Fruit fly (Drosophila melanogaster): Measurements from ENCODE around the gene mdu.

The mdu gene

DNA sequence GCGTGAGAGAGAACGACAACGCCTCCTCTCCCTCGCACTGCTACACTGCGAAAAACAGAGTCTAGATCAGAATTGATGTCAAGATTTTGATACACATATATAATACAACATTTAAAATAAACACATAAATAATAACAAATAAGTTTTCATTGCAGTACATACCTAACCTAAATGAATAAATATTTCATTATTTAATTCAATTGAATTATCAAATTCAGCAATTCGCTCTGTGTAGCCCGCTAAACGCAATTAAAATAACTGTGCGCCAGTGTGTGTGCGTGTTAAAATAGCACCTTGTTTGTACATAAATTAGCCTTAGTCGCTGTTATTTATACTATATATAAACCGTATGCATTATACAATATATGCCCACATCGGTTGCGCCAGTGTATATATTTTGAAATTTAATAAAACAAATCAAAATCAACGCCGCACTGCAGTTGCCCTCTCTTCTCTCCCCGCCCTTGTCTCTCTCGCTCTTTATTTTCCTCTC, 24.7 kb upstream of the mdu start (continued):
- peak; percentile 95 for TF ChIP-seq CG11294 (GFP tag; IDR thresholded peaks at IDR 0.05)
- TF ChIP-seq CG10669 (GFP tag; optimal IDR thresholded peaks at IDR 0.05): peak; percentile 91
- TF ChIP-seq CG10631 (GFP tag; optimal IDR thresholded peaks at IDR 0.05): peak; percentile 94
- TF ChIP-seq net (GFP tag; optimal IDR thresholded peaks at IDR 0.05): peak; percentile 92
- peak; percentile 96 for TF ChIP-seq Gug (GFP tag; IDR thresholded peaks at IDR 0.05)
- TF ChIP-seq CG31627 (GFP tag; optimal IDR thresholded peaks at IDR 0.05): peak; percentile 81
- TF ChIP-seq topi (GFP tag; optimal IDR thresholded peaks at IDR 0.05): peak; percentile 92
- TF ChIP-seq CG11902 (GFP tag; optimal IDR thresholded peaks at IDR 0.05): peak; percentile 80
- TF ChIP-seq Hr4 (GFP tag; optimal IDR thresholded peaks at IDR 0.05): peak; percentile 94
- TF ChIP-seq CG9139 (GFP tag; optimal IDR thresholded peaks at IDR 0.05): peak; percentile 76
- peak; percentile 88 for TF ChIP-seq Sox102F (GFP tag; optimal IDR thresholded peaks at IDR 0.05)
- TF ChIP-seq lz (GFP tag; optimal IDR thresholded peaks at IDR 0.05): peak; percentile 91
- TF ChIP-seq CG16779 (tag; optimal IDR thresholded peaks at IDR 0.05): peak; percentile 89
- peak; percentile 92 for TF ChIP-seq CG3919 (GFP tag; optimal IDR thresholded peaks at IDR 0.05)
- TF ChIP-seq CG8119 (GFP tag; IDR thresholded peaks at IDR 0.05): peak; percentile 97
- TF ChIP-seq CG7368 (GFP tag; optimal IDR thresholded peaks at IDR 0.05): peak; percentile 91
- peak; percentile 77 for TF ChIP-seq Blimp-1 (GFP tag; optimal IDR thresholded peaks at IDR 0.05)
- TF ChIP-seq cyc (GFP tag; optimal IDR thresholded peaks at IDR 0.05): peak; percentile 86
- TF ChIP-seq eg (GFP tag; IDR thresholded peaks at IDR 0.05): peak; percentile 97
- peak; percentile 89 for TF ChIP-seq CG6276 (GFP tag; optimal IDR thresholded peaks at IDR 0.05)
- TF ChIP-seq esn (GFP tag; optimal IDR thresholded peaks at IDR 0.05): peak; percentile 94
- peak; percentile 89 for TF ChIP-seq CG6792 (GFP tag; optimal IDR thresholded peaks at IDR 0.05)
- TF ChIP-seq Ets96B (tag; optimal IDR thresholded peaks at IDR 0.05): peak; percentile 87
- TF ChIP-seq Smox (GFP tag; optimal IDR thresholded peaks at IDR 0.05): peak; percentile 88
- TF ChIP-seq CG15336 (GFP tag; IDR thresholded peaks at IDR 0.05): peak; percentile 96
- TF ChIP-seq ss (GFP tag; optimal IDR thresholded peaks at IDR 0.05): peak; percentile 84 to 90
- TF ChIP-seq CG34406 (GFP tag; optimal IDR thresholded peaks at IDR 0.05): peak; percentile 93
- TF ChIP-seq Hr38 (GFP tag; optimal IDR thresholded peaks at IDR 0.05): no peak
- peak; percentile 91 for TF ChIP-seq pdm3 (GFP tag; optimal IDR thresholded peaks at IDR 0.05)
- peak; percentile 92 for TF ChIP-seq CG3032 (tag; optimal IDR thresholded peaks at IDR 0.05)
- TF ChIP-seq spab (GFP tag; optimal IDR thresholded peaks at IDR 0.05): peak; percentile 84
- TF ChIP-seq acj6 (GFP tag; optimal IDR thresholded peaks at IDR 0.05): peak; percentile 96
- TF ChIP-seq Met (GFP tag; optimal IDR thresholded peaks at IDR 0.05): peak; percentile 92
- TF ChIP-seq CG4318 (GFP tag; optimal IDR thresholded peaks at IDR 0.05): peak; percentile 92

DNA sequence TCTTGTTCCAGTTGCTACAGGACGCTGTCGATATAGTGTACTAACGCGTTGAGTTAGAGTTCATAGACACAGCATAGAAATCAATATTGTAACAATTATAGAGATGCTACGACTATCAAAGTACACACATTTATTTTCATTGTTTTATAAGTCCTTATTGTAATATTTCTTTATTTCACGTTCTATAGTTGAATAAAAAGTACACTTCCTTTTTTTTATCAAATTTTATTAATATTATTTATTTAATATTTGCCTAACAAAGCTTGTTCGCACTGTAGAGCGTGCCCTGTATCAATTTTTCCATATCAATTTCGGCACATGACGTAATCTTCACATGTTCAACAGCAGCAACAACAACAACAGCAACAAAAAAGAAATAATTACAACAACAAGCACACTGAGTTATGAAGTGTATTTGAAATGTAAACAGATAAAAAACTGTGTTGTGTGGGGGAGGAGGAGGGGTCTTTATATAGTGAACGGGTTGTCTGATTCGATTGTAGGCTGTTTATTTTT, 23.0 kb upstream of the mdu start:
- TF ChIP-seq Eip78C (GFP tag) (peak; percentile 69), ss (GFP tag; optimal IDR thresholded peaks at IDR 0.05) (no peak), pdm3 (GFP tag; optimal IDR thresholded peaks at IDR 0.05) (peak; percentile 12), Met (GFP tag; optimal IDR thresholded peaks at IDR 0.05) (peak; percentile 39), svp (GFP tag) (peak; percentile 68), Eip75B (GFP tag; optimal IDR thresholded peaks at IDR 0.05) (no peak), CG32006 (GFP tag; optimal IDR thresholded peaks at IDR 0.05) (peak; percentile 45), CG6792 (GFP tag; optimal IDR thresholded peaks at IDR 0.05) (peak; percentile 6), CG8119 (GFP tag; IDR thresholded peaks at IDR 0.05) (peak; percentile 60), Ets21C (GFP tag; optimal IDR thresholded peaks at IDR 0.05) (no peak), CG8632 (GFP tag; optimal IDR thresholded peaks at IDR 0.05) (no peak), esn (GFP tag; optimal IDR thresholded peaks at IDR 0.05) (peak; percentile 48), CG6276 (GFP tag; optimal IDR thresholded peaks at IDR 0.05) (peak; percentile 19), CG10631 (GFP tag; optimal IDR thresholded peaks at IDR 0.05) (peak; percentile 28), achi (GFP tag; optimal IDR thresholded peaks at IDR 0.05) (peak; percentile 45), spab (GFP tag; optimal IDR thresholded peaks at IDR 0.05) (no peak), Smox (GFP tag; optimal IDR thresholded peaks at IDR 0.05) (peak; percentile 7), Hr39 (GFP tag; optimal IDR thresholded peaks at IDR 0.05) (peak; percentile 26), CG6808 (GFP tag; optimal IDR thresholded peaks at IDR 0.05) (no peak), vri (GFP tag; optimal IDR thresholded peaks at IDR 0.05) (peak; percentile 92), CG15336 (GFP tag; IDR thresholded peaks at IDR 0.05) (peak; percentile 70), CG11294 (GFP tag; IDR thresholded peaks at IDR 0.05) (peak; percentile 41; the same call in 1 of the 2 replicates), fkh (GFP tag; optimal IDR thresholded peaks at IDR 0.05) (peak; percentile 96), eg (GFP tag; IDR thresholded peaks at IDR 0.05) (0 out of 3 replicates have a peak, but pooled peaks have one; percentile 27), CG9139 (GFP tag; optimal IDR thresholded peaks at IDR 0.05) (no peak), topi (GFP tag; optimal IDR thresholded peaks at IDR 0.05) (peak; percentile 44), acj6 (GFP tag; optimal IDR thresholded peaks at IDR 0.05) (peak; percentile 30), Sox102F (GFP tag; optimal IDR thresholded peaks at IDR 0.05) (peak; percentile 19), CG3032 (tag; optimal IDR thresholded peaks at IDR 0.05) (peak; percentile 1), lz (GFP tag; optimal IDR thresholded peaks at IDR 0.05) (peak; percentile 19), OdsH (GFP tag; optimal IDR thresholded peaks at IDR 0.05) (peak; percentile 46), CG34406 (GFP tag; optimal IDR thresholded peaks at IDR 0.05) (peak; percentile 19), CG4318 (GFP tag; optimal IDR thresholded peaks at IDR 0.05) (peak; percentile 12), Hr4 (GFP tag; optimal IDR thresholded peaks at IDR 0.05) (peak; percentile 6)
